Fruit fly (Drosophila melanogaster): ENCODE data around the gene CG8833.

Gene CG8833

DNA sequence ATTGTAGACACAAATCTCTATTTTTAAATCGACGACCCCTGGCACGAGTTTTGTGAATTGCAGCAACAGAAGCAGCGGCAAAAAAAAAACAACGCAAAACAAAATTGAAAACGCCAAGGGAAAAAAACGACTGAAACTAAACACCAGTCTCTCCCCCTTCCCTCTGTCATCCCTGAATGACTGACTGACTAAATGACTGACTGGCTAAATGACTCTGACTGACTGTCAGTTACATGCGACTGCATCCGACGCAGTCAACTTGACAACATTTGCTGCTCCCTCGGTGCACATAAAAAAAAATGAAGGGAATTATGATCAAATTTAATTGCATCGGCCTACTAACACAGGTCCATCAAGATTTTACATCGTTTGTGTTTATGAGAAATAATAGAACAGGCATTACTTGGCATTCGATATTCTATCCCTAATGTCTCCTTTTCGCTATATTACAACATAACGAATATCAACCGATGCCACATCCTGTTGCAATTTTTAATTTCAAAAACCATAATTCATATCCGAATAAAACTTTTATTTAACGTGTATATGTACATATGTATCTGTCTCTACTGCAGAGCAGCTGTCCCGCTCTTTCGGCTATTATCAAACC is 11.1 kb downstream of the CG8833 start (continued):
- TF ChIP-seq CG4404 (GFP tag; IDR thresholded peaks at IDR 0.05) (no peak), Ssrp (tag; optimal IDR thresholded peaks at IDR 0.05) (peak; percentile 38), mld (GFP tag; IDR thresholded peaks at IDR 0.05; ENCODE audit: partially characterized antibody) (no peak), crp (GFP tag; optimal IDR thresholded peaks at IDR 0.05) (no peak), Atf3 (GFP tag; optimal IDR thresholded peaks at IDR 0.05) (no peak), gem (tag; optimal IDR thresholded peaks at IDR 0.05) (peak; percentile 67), mirr (GFP tag; optimal IDR thresholded peaks at IDR 0.05) (no peak), slbo (GFP tag; IDR thresholded peaks at IDR 0.05) (no peak), jumu (GFP tag; optimal IDR thresholded peaks at IDR 0.05) (peak; percentile 14), CG5180 (GFP tag; optimal IDR thresholded peaks at IDR 0.05) (peak; percentile 57), al (GFP tag; IDR thresholded peaks at IDR 0.05) (no peak), croc (GFP tag; conservative IDR thresholded peaks at IDR 0.05) (no peak), CG8281 (tag; optimal IDR thresholded peaks at IDR 0.05) (peak; percentile 91), dmrt99B (tag; optimal IDR thresholded peaks at IDR 0.05) (peak; percentile 83), rib (GFP tag; IDR thresholded peaks at IDR 0.05) (no peak), Trl (optimal IDR thresholded peaks at IDR 0.05) (no peak), Trl (GFP tag; optimal IDR thresholded peaks at IDR 0.05) (peak; percentile 24), CG11093 (GFP tag; IDR thresholded peaks at IDR 0.05) (no peak), CG2875 (GFP tag; optimal IDR thresholded peaks at IDR 0.05) (peak; percentile 16), pita (GFP tag; optimal IDR thresholded peaks at IDR 0.05) (no peak), Lhr (GFP tag; optimal IDR thresholded peaks at IDR 0.05) (no peak), CG17361 (GFP tag; IDR thresholded peaks at IDR 0.05) (peak; percentile 76), Antp (GFP tag; optimal IDR thresholded peaks at IDR 0.05) (peak; percentile 46), repo (GFP tag; optimal IDR thresholded peaks at IDR 0.05) (no peak), Drgx (GFP tag; IDR thresholded peaks at IDR 0.05) (peak; percentile 47), run (tag; optimal IDR thresholded peaks at IDR 0.05) (peak; percentile 18), nerfin-1 (tag; optimal IDR thresholded peaks at IDR 0.05) (peak; percentile 22), Sox102F (GFP tag; optimal IDR thresholded peaks at IDR 0.05) (peak; percentile 62), C15 (GFP tag; IDR thresholded peaks at IDR 0.05) (no peak), Dad (GFP tag; optimal IDR thresholded peaks at IDR 0.05) (no peak), psq (GFP tag; optimal IDR thresholded peaks at IDR 0.05) (no peak), CG32767 (GFP tag; IDR thresholded peaks at IDR 0.05) (no peak), HLH54F (GFP tag; optimal IDR thresholded peaks at IDR 0.05) (no peak), CG4328 (GFP tag; optimal IDR thresholded peaks at IDR 0.05) (no peak), CG11504 (tag; optimal IDR thresholded peaks at IDR 0.05) (peak; percentile 77), salm (tag; optimal IDR thresholded peaks at IDR 0.05) (no peak), Taf1 (GFP tag; IDR thresholded peaks at IDR 0.05) (no peak), Hey (tag; optimal IDR thresholded peaks at IDR 0.05) (no peak), CG13123 (GFP tag; optimal IDR thresholded peaks at IDR 0.05) (no peak), dan (GFP tag; IDR thresholded peaks at IDR 0.05) (no peak), Deaf1 (tag; optimal IDR thresholded peaks at IDR 0.05) (no peak), CG6791 (GFP tag; IDR thresholded peaks at IDR 0.05; ENCODE audit: partially characterized antibody) (no peak), Fer2 (tag; optimal IDR thresholded peaks at IDR 0.05) (no peak), gsb-n (tag; optimal IDR thresholded peaks at IDR 0.05) (no peak), CG10979 (tag; optimal IDR thresholded peaks at IDR 0.05) (peak; percentile 26), CG3407 (GFP tag; optimal IDR thresholded peaks at IDR 0.05) (no peak), CG11695 (GFP tag; IDR thresholded peaks at IDR 0.05) (0 out of 3 replicates have a peak, but pooled peaks have one; percentile 8), dmrt11E (tag; optimal IDR thresholded peaks at IDR 0.05) (peak; percentile 9), CG2199 (GFP tag; IDR thresholded peaks at IDR 0.05) (0 out of 3 replicates have a peak, but pooled peaks have one; percentile 23), CG4617 (GFP tag; optimal IDR thresholded peaks at IDR 0.05; ENCODE audit: borderline replicate concordance) (peak; percentile 2)

All from whole organism, embryonic.